Worm (Caenorhabditis elegans) whole organism, L3 larva: ENCODE data around the gene pssy-2.

Experiments
- R02D3.7 ChIP-seq: fragments of 150-350 bp; optimal IDR thresholded peaks from 2 replicates; lab custom pipeline; 2014; ENCODE audit warnings: missing biosample characterization, missing genetic modification characterization
- aly-2 ChIP-seq: fragments of 150-350 bp; optimal IDR thresholded peaks from 2 replicates; lab custom pipeline; 2014; ENCODE audit warnings: missing biosample characterization, missing genetic modification characterization
- ama-1 ChIP-seq: fragments of 150-350 bp; optimal IDR thresholded peaks from 2 replicates; lab custom pipeline; 2018
- ceh-16 ChIP-seq: sonication (generic microtip); optimal IDR thresholded peaks from 2 replicates; lab custom pipeline; 2017; ENCODE audit warnings: missing biosample characterization, missing genetic modification characterization
- ceh-28 ChIP-seq: fragments of 150-350 bp; optimal IDR thresholded peaks from 2 replicates; lab custom pipeline; 2014; ENCODE audit warnings: missing biosample characterization, missing genetic modification reagents, missing genetic modification characterization
- ceh-82 ChIP-seq: fragments of 150-350 bp; optimal IDR thresholded peaks from 2 replicates; lab custom pipeline; 2014; ENCODE audit warnings: missing biosample characterization, missing genetic modification characterization
- egl-27 ChIP-seq: sonication (generic microtip); optimal IDR thresholded peaks from 4 replicates; lab custom pipeline; 2017; ENCODE audit warnings: missing biosample characterization, missing genetic modification reagents, missing genetic modification characterization
- egl-5 ChIP-seq: fragments of 150-350 bp; optimal IDR thresholded peaks from 2 replicates; lab custom pipeline; 2017; ENCODE audit warnings: missing biosample characterization, missing genetic modification reagents, missing genetic modification characterization, inconsistent platforms
- elt-3 ChIP-seq, 3 experiments: fragments of 150-350 bp in 1 of 3; sonication (generic microtip) in 2 of 3; optimal IDR thresholded peaks; 2 replicates in 2 of 3; 4 replicates in 1 of 3; lab custom pipeline; 2014 to 2017; ENCODE audit warnings: missing biosample characterization in 3 of 3, missing genetic modification characterization in 3 of 3
- eor-1 ChIP-seq, 2 experiments: fragments of 150-350 bp; optimal IDR thresholded peaks; 2 replicates each; lab custom pipeline; 2014 to 2018; ENCODE audit warnings: missing biosample characterization in 2 of 2, missing genetic modification characterization in 2 of 2
- fos-1 ChIP-seq: fragments of 150-350 bp; optimal IDR thresholded peaks from 2 replicates; lab custom pipeline; 2014; ENCODE audit warnings: missing biosample characterization, missing genetic modification characterization
- hmg-11 ChIP-seq: sonication (generic microtip); optimal IDR thresholded peaks from 2 replicates; lab custom pipeline; 2016; ENCODE audit warnings: missing genetic modification characterization, missing compliant biosample characterization
- lin-15B ChIP-seq: fragments of 150-350 bp; optimal IDR thresholded peaks from 2 replicates; lab custom pipeline; 2014; ENCODE audit warnings: missing biosample characterization, missing genetic modification characterization
- lsy-12 ChIP-seq: sonication (generic microtip); optimal IDR thresholded peaks from 2 replicates; lab custom pipeline; 2016; ENCODE audit warnings: mild to moderate bottlenecking, missing genetic modification characterization, missing compliant biosample characterization
- mml-1 ChIP-seq: fragments of 150-350 bp; sonication (generic microtip); optimal IDR thresholded peaks from 3 replicates; lab custom pipeline; 2014; ENCODE audit warnings: missing biosample characterization, missing genetic modification characterization
- nfya-1 ChIP-seq: sonication (generic microtip); optimal IDR thresholded peaks from 2 replicates; lab custom pipeline; 2017; ENCODE audit warnings: missing genetic modification characterization, mild to moderate bottlenecking, missing compliant biosample characterization, antibody characterized with exemption, moderate library complexity; ENCODE audit not compliant: insufficient read depth
- nhr-23 ChIP-seq: fragments of 150-350 bp; optimal IDR thresholded peaks from 2 replicates; lab custom pipeline; 2014; ENCODE audit warnings: missing biosample characterization, missing genetic modification reagents, missing genetic modification characterization
- nhr-237 ChIP-seq: fragments of 150-350 bp; optimal IDR thresholded peaks from 2 replicates; lab custom pipeline; 2014; ENCODE audit warnings: missing biosample characterization, missing genetic modification characterization
- nhr-25 ChIP-seq: sonication (generic microtip); optimal IDR thresholded peaks from 2 replicates; lab custom pipeline; 2017; ENCODE audit warnings: missing biosample characterization, missing genetic modification characterization
- nhr-28 ChIP-seq: fragments of 150-350 bp; optimal IDR thresholded peaks from 2 replicates; lab custom pipeline; 2014; ENCODE audit warnings: missing biosample characterization, missing genetic modification characterization
- nhr-43 ChIP-seq: sonication (generic microtip); optimal IDR thresholded peaks from 2 replicates; lab custom pipeline; 2016; ENCODE audit warnings: mild to moderate bottlenecking, missing genetic modification characterization, missing compliant biosample characterization; ENCODE audit not compliant: poor library complexity, severe bottlenecking
- nhr-67 ChIP-seq: fragments of 150-350 bp; optimal IDR thresholded peaks from 2 replicates; lab custom pipeline; 2014; ENCODE audit warnings: missing biosample characterization, missing genetic modification characterization
- nhr-76 ChIP-seq: fragments of 150-350 bp; sonication (generic microtip); optimal IDR thresholded peaks from 5 replicates; lab custom pipeline; 2014; ENCODE audit warnings: missing biosample characterization, missing genetic modification characterization
- nhr-77 ChIP-seq: fragments of 150-350 bp; optimal IDR thresholded peaks from 2 replicates; lab custom pipeline; 2014; ENCODE audit warnings: missing biosample characterization, missing genetic modification characterization
- pha-4 ChIP-seq: fragments of 150-350 bp; optimal IDR thresholded peaks from 2 replicates; lab custom pipeline; 2014; ENCODE audit warnings: missing biosample characterization, missing genetic modification reagents, missing genetic modification characterization
- pqm-1 ChIP-seq: fragments of 150-350 bp; optimal IDR thresholded peaks from 2 replicates; lab custom pipeline; 2017; ENCODE audit warnings: missing biosample characterization, missing genetic modification characterization, inconsistent platforms
- sea-2 ChIP-seq: fragments of 150-350 bp; sonication (generic microtip); optimal IDR thresholded peaks from 4 replicates; lab custom pipeline; 2014; ENCODE audit warnings: missing biosample characterization, missing genetic modification reagents, missing genetic modification characterization
- unc-39 ChIP-seq: sonication (generic microtip); optimal IDR thresholded peaks from 4 replicates; lab custom pipeline; 2017; ENCODE audit warnings: missing biosample characterization, missing genetic modification characterization
- ztf-11 ChIP-seq: fragments of 150-350 bp; optimal IDR thresholded peaks from 2 replicates; lab custom pipeline; 2014; ENCODE audit warnings: missing biosample characterization, missing genetic modification characterization

The pssy-2 gene

DNA sequence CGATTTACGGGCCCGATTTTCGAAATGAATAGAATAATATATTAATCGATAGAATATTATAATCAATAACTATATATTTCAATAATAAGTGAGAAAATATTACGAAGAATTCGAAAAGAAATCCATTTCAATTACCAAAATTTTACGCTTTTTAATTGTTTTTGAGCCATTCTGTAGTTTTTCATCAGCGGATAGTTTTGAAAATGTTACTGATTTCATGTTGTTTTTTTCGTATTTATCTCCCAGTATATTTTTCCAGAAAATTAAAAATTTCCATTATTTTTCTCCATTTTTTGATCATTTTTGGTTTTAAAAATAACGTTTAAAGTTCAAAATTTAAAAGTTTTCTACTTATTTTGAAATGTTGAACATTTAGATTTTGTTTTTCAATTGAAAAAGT lies 34.1 kb downstream of the pssy-2 start, which contains the start of gene T28A8.3:
Gene T28A8.3, plus strand, starts transcription at position 301 of the 400 bp plus-strand sequence.
- TF ChIP-seq fos-1 (tag; lab: Kevin White, UChicago) (no peak), nhr-67 (tag; lab: Kevin White, UChicago) (no peak), nhr-237 (tag; lab: Kevin White, UChicago) (no peak), nhr-28 (tag; lab: Kevin White, UChicago) (no peak), hmg-11 (tag; lab: Kevin White, UChicago) (no peak), egl-27 (no peak), lsy-12 (no peak)

DNA sequence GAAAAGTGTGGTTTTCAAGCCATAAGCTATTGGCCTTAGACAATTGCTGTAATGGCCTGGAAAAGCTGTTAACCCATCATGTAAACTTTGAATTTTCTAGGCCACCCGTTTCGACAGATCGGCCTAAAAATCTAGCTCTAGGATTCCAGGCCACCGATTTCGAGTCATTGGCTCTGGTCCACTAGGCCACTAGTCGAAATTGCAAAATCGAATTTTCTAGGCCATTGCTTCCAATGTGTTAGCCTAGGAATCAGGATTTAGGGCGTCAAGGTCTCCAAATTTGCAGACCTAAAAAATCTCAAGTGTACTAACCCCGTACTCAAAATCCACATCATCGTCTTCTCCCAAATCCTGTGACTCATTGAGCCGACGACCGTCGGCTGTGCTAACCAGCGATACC lies 39.1 kb downstream of the pssy-2 start:
- TF ChIP-seq aly-2: no peak
- no peak for TF ChIP-seq hmg-11 (tag; lab: Kevin White, UChicago)
- no peak for TF ChIP-seq nhr-23 (tag; lab: Kevin White, UChicago)
- TF ChIP-seq fos-1 (tag; lab: Kevin White, UChicago): no peak
- TF ChIP-seq elt-3 (tag; optimal IDR thresholded peaks at IDR 0.05; lab: Kevin White, UChicago): no peak
- no peak for TF ChIP-seq R02D3.7 (tag; lab: Kevin White, UChicago)
- TF ChIP-seq pha-4 (tag; lab: Kevin White, UChicago): no peak
- no peak for TF ChIP-seq lin-15B
- TF ChIP-seq nfya-1 (tag; lab: Kevin White, UChicago): no peak
- no peak for TF ChIP-seq pqm-1
- TF ChIP-seq eor-1 (tag; optimal IDR thresholded peaks at IDR 0.05; lab: Kevin White, UChicago): no peak
- no peak for TF ChIP-seq mml-1 (tag; lab: Kevin White, UChicago)
- TF ChIP-seq nhr-43 (tag; lab: Kevin White, UChicago): no peak

DNA sequence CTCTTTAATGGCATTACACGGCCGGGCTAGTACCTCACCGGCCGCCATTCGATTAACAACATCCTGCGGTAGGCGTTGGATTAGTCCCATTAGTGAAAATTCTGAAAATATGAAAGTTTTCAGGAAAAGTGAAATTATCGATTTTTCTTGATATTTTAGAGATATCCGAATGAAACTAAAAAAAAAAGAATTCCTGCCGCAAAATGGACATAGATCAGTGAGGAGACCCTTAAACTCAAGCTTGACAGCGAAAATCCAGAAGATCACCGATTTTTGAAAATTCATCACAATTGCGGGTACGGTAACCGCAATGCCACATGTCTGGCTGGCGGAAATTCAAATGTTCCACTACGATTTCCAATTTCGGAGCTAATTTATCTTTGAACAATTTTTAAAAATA lies 42.9 kb downstream of the pssy-2 start, which contains the start of gene mlh-1:
Gene mlh-1, minus strand, starts transcription at position 101 of the 400 bp plus-strand sequence.
- TF ChIP-seq nhr-77 (tag; lab: Kevin White, UChicago): no peak
- peak; percentile 15 for TF ChIP-seq ceh-28 (tag; lab: Kevin White, UChicago)

DNA sequence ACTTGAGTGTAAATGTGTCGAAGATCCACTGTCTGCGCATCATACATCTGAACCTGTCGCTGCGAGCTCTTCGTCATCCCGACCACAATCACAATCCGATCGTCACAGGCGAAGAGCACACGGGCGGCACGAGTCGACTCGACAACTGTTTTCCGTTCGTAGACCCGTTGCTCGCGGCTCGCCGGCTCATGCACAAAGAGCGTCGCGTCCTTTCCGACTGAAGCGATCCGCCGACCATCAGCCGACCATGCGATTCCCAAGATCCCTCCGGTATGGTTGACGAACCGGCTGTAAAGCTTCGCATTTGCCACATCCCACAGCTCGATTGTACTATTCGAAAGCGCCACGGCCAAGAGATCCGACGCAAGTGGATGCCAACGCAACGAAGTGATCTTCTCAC lies 46.8 kb downstream of the pssy-2 start:
- TF ChIP-seq sea-2 (no peak), pha-4 (tag; lab: Kevin White, UChicago) (no peak), ceh-16 (no peak), lsy-12 (no peak)
- TF ChIP-seq, all 47 proteins: peak for 0

DNA sequence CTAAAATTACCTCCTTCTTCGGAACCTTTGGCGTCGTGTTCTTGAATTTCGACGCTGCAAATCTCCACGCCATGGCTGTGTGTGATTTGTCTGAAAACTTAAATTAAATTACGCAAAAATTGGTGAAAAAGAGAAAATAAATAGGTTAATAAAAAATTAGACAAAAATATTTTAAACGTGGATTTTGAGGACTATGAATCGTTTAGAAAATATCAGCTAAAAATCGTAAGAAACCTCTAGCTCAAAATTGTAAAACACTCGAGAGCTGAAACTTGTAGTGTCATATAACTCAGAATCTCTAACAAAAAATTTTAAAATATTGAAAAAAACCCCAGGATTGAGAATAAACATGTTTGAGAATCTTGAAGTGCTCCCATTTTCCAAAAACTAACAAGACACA lies 52.4 kb downstream of the pssy-2 start, which contains the start of gene pod-1:
Gene pod-1, minus strand, starts transcription at position 101 of the 400 bp plus-strand sequence.
- TF ChIP-seq egl-5 (no peak), nhr-76 (tag; lab: Kevin White, UChicago) (no peak), fos-1 (tag; lab: Kevin White, UChicago) (no peak), mml-1 (tag; lab: Kevin White, UChicago) (no peak), unc-39 (tag; lab: Kevin White, UChicago) (no peak), ama-1 (lab: Kevin White, UChicago) (no peak), lsy-12 (no peak), ztf-11 (tag; lab: Kevin White, UChicago) (no peak), ceh-28 (tag; lab: Kevin White, UChicago) (no peak), ceh-82 (tag; lab: Kevin White, UChicago) (no peak), egl-27 (no peak), nhr-67 (tag; lab: Kevin White, UChicago) (no peak), nhr-25 (tag; lab: Kevin White, UChicago) (no peak)
